Worm (Caenorhabditis elegans): ENCODE results near the gene eat-4.
A peak's percentile ranks its signal among the peaks of the same experiment; 100 is the strongest.

The eat-4 gene

ce11 chrIII:9162634-9163118 is 26.0 kb downstream of the eat-4 start, which contains the start of gene dgk-3:
Gene dgk-3 (plus strand): TSS chrIII:9163068.
- no peak for TF ChIP-seq blmp-1 (tag; optimal IDR thresholded peaks at IDR 0.05; ENCODE audit: insufficient read depth)
- no peak for TF ChIP-seq nhr-23 (tag; optimal IDR thresholded peaks at IDR 0.05)
- no peak for TF ChIP-seq alr-1 (tag; optimal IDR thresholded peaks at IDR 0.05)
- TF ChIP-seq R02D3.7 (tag; optimal IDR thresholded peaks at IDR 0.05): no peak
- TF ChIP-seq unc-55 (GFP tag; optimal IDR thresholded peaks at IDR 0.05): no peak
- no peak for TF ChIP-seq nhr-237 (tag; optimal IDR thresholded peaks at IDR 0.05)
- no peak for TF ChIP-seq elt-1 (tag; optimal IDR thresholded peaks at IDR 0.05)
- no peak for TF ChIP-seq peb-1 (tag; optimal IDR thresholded peaks at IDR 0.05)
- no peak for TF ChIP-seq dmd-4 (tag; optimal IDR thresholded peaks at IDR 0.05)

- no peak for TF ChIP-seq lin-39 (tag; optimal IDR thresholded peaks at IDR 0.05)
- TF ChIP-seq dmd-4 (tag; optimal IDR thresholded peaks at IDR 0.05): no peak
- no peak for TF ChIP-seq R02D3.7 (tag; optimal IDR thresholded peaks at IDR 0.05)
- no peak for TF ChIP-seq fos-1 (tag; optimal IDR thresholded peaks at IDR 0.05)
- TF ChIP-seq nhr-6 (tag; optimal IDR thresholded peaks at IDR 0.05): no peak
- TF ChIP-seq ZK546.5 (tag; optimal IDR thresholded peaks at IDR 0.05): no peak
- TF ChIP-seq ceh-16 (tag; optimal IDR thresholded peaks at IDR 0.05): no peak
- TF ChIP-seq unc-55 (GFP tag; optimal IDR thresholded peaks at IDR 0.05): no peak
- TF ChIP-seq nhr-77 (tag; optimal IDR thresholded peaks at IDR 0.05): no peak
- TF ChIP-seq skn-1 (tag; optimal IDR thresholded peaks at IDR 0.05): no peak
- no peak for TF ChIP-seq blmp-1 (tag; optimal IDR thresholded peaks at IDR 0.05; ENCODE audit: insufficient read depth)
- TF ChIP-seq alr-1 (tag; optimal IDR thresholded peaks at IDR 0.05): no peak
- TF ChIP-seq Y55F3AM.14 (GFP tag; optimal IDR thresholded peaks at IDR 0.05): no peak
- no peak for TF ChIP-seq F13H6.1 (tag; optimal IDR thresholded peaks at IDR 0.05)
- TF ChIP-seq ztf-1 (GFP tag; conservative IDR thresholded peaks at IDR 0.05): no peak
- TF ChIP-seq snpc-4 (tag; optimal IDR thresholded peaks at IDR 0.05): no peak
- no peak for TF ChIP-seq ama-1 (optimal IDR thresholded peaks at IDR 0.05)
- TF ChIP-seq mbf-1 (tag; optimal IDR thresholded peaks at IDR 0.05): no peak
Observed at ce11 chrIII:9172702-9173101, 36.0 kb downstream of the eat-4 start, which contains the start of gene ina-1. Gene ina-1 (minus strand): TSS chrIII:9172802.

ce11 chrIII:9173239-9173638 is 36.6 kb downstream of the eat-4 start:
- peak; percentile 33 for TF ChIP-seq fos-1 (tag; optimal IDR thresholded peaks at IDR 0.05)
- no peak for TF ChIP-seq nhr-237 (tag; optimal IDR thresholded peaks at IDR 0.05)
- TF ChIP-seq sma-9 (GFP tag; optimal IDR thresholded peaks at IDR 0.05): peak; percentile 21
- no peak for TF ChIP-seq sma-9 (tag; optimal IDR thresholded peaks at IDR 0.05)
- TF ChIP-seq ZK546.5 (tag; optimal IDR thresholded peaks at IDR 0.05): no peak
- no peak for TF ChIP-seq ceh-82 (tag; optimal IDR thresholded peaks at IDR 0.05)
- TF ChIP-seq mdl-1 (tag; optimal IDR thresholded peaks at IDR 0.05): no peak

DNA sequence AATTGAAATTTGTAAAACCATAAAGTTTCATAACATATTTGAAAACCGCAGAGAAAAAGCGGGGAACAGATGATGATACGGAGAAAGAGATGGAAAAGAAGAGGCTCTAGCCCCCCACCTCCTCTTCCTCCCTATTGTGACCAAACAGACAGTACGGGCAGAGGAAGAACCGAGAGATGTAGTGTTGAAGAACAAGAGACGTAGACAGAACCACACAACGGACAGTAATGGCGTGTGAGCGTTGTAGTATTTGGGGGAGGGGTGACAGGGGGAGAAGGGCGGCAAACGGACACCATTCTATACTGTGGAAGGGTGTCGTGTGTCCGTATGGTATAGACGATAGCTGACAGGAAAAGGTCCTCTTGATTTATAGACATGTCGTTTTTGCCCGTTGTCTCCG is 39.3 kb downstream of the eat-4 start:
- TF ChIP-seq fos-1 (tag; optimal IDR thresholded peaks at IDR 0.05): peak; percentile 19
- TF ChIP-seq nhr-11 (tag; optimal IDR thresholded peaks at IDR 0.05): no peak

ce11 chrIII:9177874-9178273 is 41.2 kb downstream of the eat-4 start:
- TF ChIP-seq mab-5 (tag; optimal IDR thresholded peaks at IDR 0.05): peak; percentile 84
- TF ChIP-seq nhr-77 (tag; optimal IDR thresholded peaks at IDR 0.05): no peak
- TF ChIP-seq unc-55 (GFP tag; optimal IDR thresholded peaks at IDR 0.05): peak; percentile 40
- TF ChIP-seq nhr-12 (tag; optimal IDR thresholded peaks at IDR 0.05): no peak

DNA sequence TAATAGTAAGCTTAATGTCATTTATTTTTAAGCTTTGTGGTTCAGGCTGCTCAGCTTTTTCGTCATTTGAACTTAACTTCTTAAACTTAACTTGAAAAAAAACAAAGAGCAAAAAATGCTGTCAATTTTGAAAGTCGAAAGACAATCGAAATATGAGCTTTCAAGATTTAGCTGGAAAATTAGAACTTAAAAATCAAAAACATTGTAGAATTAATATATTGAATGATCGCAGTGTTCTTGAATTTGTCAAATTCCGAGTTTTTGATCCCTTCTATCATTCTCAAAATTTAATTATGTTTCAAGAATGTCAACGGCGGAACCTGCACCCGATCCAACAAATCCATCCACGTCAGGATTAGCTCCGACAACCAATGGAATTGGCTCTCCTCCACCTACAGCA is 44.6 kb downstream of the eat-4 start, which contains the start of gene tax-4:
tax-4 (plus strand) TSS at position 301 of the 400 bp plus-strand sequence.
- TF ChIP-seq lsy-2 (tag; optimal IDR thresholded peaks at IDR 0.05) (no peak), crh-2 (tag; optimal IDR thresholded peaks at IDR 0.05) (no peak), aly-2 (tag; optimal IDR thresholded peaks at IDR 0.05) (no peak), nhr-12 (tag; optimal IDR thresholded peaks at IDR 0.05) (no peak), unc-55 (GFP tag; optimal IDR thresholded peaks at IDR 0.05) (no peak), blmp-1 (tag; optimal IDR thresholded peaks at IDR 0.05; ENCODE audit: insufficient read depth) (no peak), C34F6.9 (tag; optimal IDR thresholded peaks at IDR 0.05) (no peak), Y55F3AM.14 (GFP tag; optimal IDR thresholded peaks at IDR 0.05) (no peak), mab-5 (tag; optimal IDR thresholded peaks at IDR 0.05) (no peak), nhr-21 (tag; optimal IDR thresholded peaks at IDR 0.05) (no peak), ceh-16 (tag; optimal IDR thresholded peaks at IDR 0.05) (no peak)

All from whole organism, L2 larva.